Worm (Caenorhabditis elegans) whole organism, early embryonic: Measurements from ENCODE around the gene crm-1.

Experiments used
- B0310.2 ChIP-seq: sonication (generic microtip); optimal IDR thresholded peaks from 2 replicates; lab custom pipeline; 2016; ENCODE audit warnings: mild to moderate bottlenecking, missing genetic modification characterization, missing compliant biosample characterization
- aly-1 ChIP-seq: sonication (generic microtip); optimal IDR thresholded peaks from 2 replicates; lab custom pipeline; 2016; ENCODE audit warnings: missing genetic modification characterization, missing compliant biosample characterization
- ama-1 ChIP-seq: fragments of 150-350 bp; optimal IDR thresholded peaks from 2 replicates; lab custom pipeline; 2014
- flt-1 ChIP-seq: fragments of 200-800 bp; sonication (Bioruptor generic); IDR thresholded peaks from 2 replicates; pipeline ENCODE4 v1.3.6; 2022; ENCODE audit warnings: missing genetic modification characterization, missing compliant biosample characterization

- TF ChIP-seq aly-1 (tag; lab: Kevin White, UChicago): no peak
- TF ChIP-seq ama-1 (lab: Kevin White, UChicago): no peak
- no peak for TF ChIP-seq B0310.2 (tag; lab: Kevin White, UChicago)
- no peak for TF ChIP-seq flt-1
Observed at ce11 chrV:10273837-10274236, 58.1 kb downstream of the crm-1 start.
